Fruit fly (Drosophila melanogaster) whole organism: ENCODE measurements around the gene CG2983.

Source experiments
- CG8478 ChIP-seq: fragments of >200 bp; optimal IDR thresholded peaks from 2 replicates; lab custom pipeline; 2018; ENCODE audit warnings: inconsistent platforms
- Dll ChIP-seq: fragments of >200 bp; optimal IDR thresholded peaks from 2 replicates; lab custom pipeline; 2017
- EcR ChIP-seq, 2 experiments: fragments of >200 bp; optimal IDR thresholded peaks; 2 replicates each; lab custom pipeline; 2017; ENCODE audit warnings: missing biosample characterization in 2 of 2, missing genetic modification characterization in 2 of 2, missing genetic modification reagents in 2 of 2
- pan ChIP-seq: fragments of >200 bp; optimal IDR thresholded peaks from 2 replicates; lab custom pipeline; 2017
- psq ChIP-seq: fragments of >200 bp; optimal IDR thresholded peaks from 2 replicates; lab custom pipeline; 2017
- usp ChIP-seq: fragments of >200 bp; optimal IDR thresholded peaks from 2 replicates; lab custom pipeline; 2017; ENCODE audit warnings: missing biosample characterization, missing genetic modification characterization, mixed read lengths

- no peak for TF ChIP-seq Dll
- no peak for TF ChIP-seq CG8478
- no peak for TF ChIP-seq psq
- TF ChIP-seq pan (lab: Kevin White, UChicago): no peak
- TF ChIP-seq usp (GFP tag; lab: Kevin White, UChicago): no peak
- TF ChIP-seq EcR (GFP tag; optimal IDR thresholded peaks at IDR 0.05; lab: Kevin White, UChicago): no peak
These were observed at the start of gene CG2983, which contains the start of gene CG3117 for dm6 chr2L:2847112-2847682.
